Worm (Caenorhabditis elegans): ENCODE data around the gene col-177.

Gene col-177

ce11 chrX:11031047-11031695 is 29.5 kb upstream of the col-177 start (continued):
- peak; percentile 52 to 80 for TF ChIP-seq let-607 (tag; optimal IDR thresholded peaks at IDR 0.05)
- TF ChIP-seq F37B4.10 (GFP tag; IDR thresholded peaks at IDR 0.05) = 0 out of 2 replicates have a peak, but pooled peaks have one; percentile 22
- TF ChIP-seq hmg-1.2 (GFP tag; IDR thresholded peaks at IDR 0.05) = peak; percentile 82
- TF ChIP-seq him-1 (tag; optimal IDR thresholded peaks at IDR 0.05) = no peak
- TF ChIP-seq Y67H2A.10 (GFP tag; conservative IDR thresholded peaks at IDR 0.05) = no peak
- TF ChIP-seq tbp1 (GFP tag; optimal IDR thresholded peaks at IDR 0.05) = peak; percentile 34
- TF ChIP-seq repo-1 (tag; optimal IDR thresholded peaks at IDR 0.05) = peak; percentile 68
- peak; percentile 38 for TF ChIP-seq athp-1 (tag; optimal IDR thresholded peaks at IDR 0.05)
- peak; percentile 2 for TF ChIP-seq lin-54 (GFP tag; optimal IDR thresholded peaks at IDR 0.05)
- peak; percentile 94 for TF ChIP-seq lin-40 (tag; optimal IDR thresholded peaks at IDR 0.05)
- TF ChIP-seq snpc-3.4 (tag; optimal IDR thresholded peaks at IDR 0.05) = peak; percentile 21
- TF ChIP-seq efl-1 (GFP tag; optimal IDR thresholded peaks at IDR 0.05) = no peak
- TF ChIP-seq pha-4 (tag; optimal IDR thresholded peaks at IDR 0.05) = no peak
- 0 out of 2 replicates have a peak, but pooled peaks have one; percentile 47 for TF ChIP-seq lir-1 (GFP tag; conservative IDR thresholded peaks at IDR 0.05)
- no peak for TF ChIP-seq hrde-1 (tag; optimal IDR thresholded peaks at IDR 0.05; ENCODE audit: borderline replicate concordance)
- peak; percentile 50 for TF ChIP-seq snpc-4 (GFP tag; optimal IDR thresholded peaks at IDR 0.05)
- peak in 1 of 4 experiments; percentile 46 for TF ChIP-seq snpc-4 (tag; optimal IDR thresholded peaks at IDR 0.05)
- no peak; the same call in 1 of the 2 replicates for TF ChIP-seq attf-3 (GFP tag; conservative IDR thresholded peaks at IDR 0.05)
- 0 out of 2 replicates have a peak, but pooled peaks have one; percentile 2 for TF ChIP-seq ztf-25 (GFP tag; IDR thresholded peaks at IDR 0.05)
- TF ChIP-seq nhr-80 (tag; optimal IDR thresholded peaks at IDR 0.05) = peak; percentile 78
- TF ChIP-seq fkh-3 (tag; optimal IDR thresholded peaks at IDR 0.05) = no peak
- TF ChIP-seq somi-1 (GFP tag; optimal IDR thresholded peaks at IDR 0.05) = peak; percentile 52
- TF ChIP-seq ztf-26 (tag; optimal IDR thresholded peaks at IDR 0.05) = peak; percentile 83
- TF ChIP-seq ekl-4 (GFP tag; IDR thresholded peaks at IDR 0.05) = peak; percentile 75
- TF ChIP-seq ets-4 (GFP tag; optimal IDR thresholded peaks at IDR 0.05) = peak; percentile 72
- TF ChIP-seq egl-18 (GFP tag; IDR thresholded peaks at IDR 0.05) = peak; percentile 77; the same call in 1 of the 2 replicates
- TF ChIP-seq mxl-1 (tag; optimal IDR thresholded peaks at IDR 0.05) = peak; percentile 55
- no peak for TF ChIP-seq nhr-120 (GFP tag; IDR thresholded peaks at IDR 0.05)

ce11 chrX:11028617-11029016 is 27.0 kb upstream of the col-177 start, which contains the start of gene ldb-1:
Gene ldb-1 (plus strand): TSS chrX:11028917.
- TF ChIP-seq pbrm-1 (GFP tag; IDR thresholded peaks at IDR 0.05) = no peak
- no peak for TF ChIP-seq gei-17 (GFP tag; optimal IDR thresholded peaks at IDR 0.05)
- no peak for TF ChIP-seq zfh-2 (GFP tag; conservative IDR thresholded peaks at IDR 0.05)
- no peak for TF ChIP-seq ets-4 (GFP tag; optimal IDR thresholded peaks at IDR 0.05)
- no peak for TF ChIP-seq K12H6.12 (tag; optimal IDR thresholded peaks at IDR 0.05)

DNA sequence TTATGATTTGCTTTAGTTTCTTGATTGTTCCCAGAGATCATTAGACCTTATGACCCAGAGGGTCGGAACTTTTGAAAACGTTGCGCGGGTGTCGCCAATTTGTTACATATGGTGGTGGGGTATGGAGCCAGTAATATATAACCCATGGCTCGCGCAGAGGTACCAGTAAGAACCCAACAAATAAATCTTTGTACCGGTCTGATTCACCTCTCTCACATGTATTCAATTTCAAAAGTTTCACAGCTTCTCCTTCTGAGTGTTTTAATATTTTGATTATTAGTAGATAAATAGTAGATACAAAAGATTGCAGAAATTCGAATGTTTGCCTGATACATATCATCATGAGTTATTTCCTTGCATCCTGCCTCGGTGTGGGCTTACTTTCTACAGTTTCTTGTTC is 14.4 kb upstream of the col-177 start, which contains the start of gene egl-15:
egl-15 (plus strand) TSS at position 301 of the 400 bp plus-strand sequence.
- TF ChIP-seq snpc-3.4 (tag; optimal IDR thresholded peaks at IDR 0.05) (no peak), egl-44 (GFP tag; IDR thresholded peaks at IDR 0.05) (no peak), F22D6.2 (tag; optimal IDR thresholded peaks at IDR 0.05) (no peak), zim-3 (tag; optimal IDR thresholded peaks at IDR 0.05) (no peak), let-526 (GFP tag; IDR thresholded peaks at IDR 0.05) (no peak), nhr-27 (tag; optimal IDR thresholded peaks at IDR 0.05) (no peak), efl-1 (GFP tag; optimal IDR thresholded peaks at IDR 0.05) (no peak), lin-35 (GFP tag; optimal IDR thresholded peaks at IDR 0.05) (no peak), dpff-1 (tag; optimal IDR thresholded peaks at IDR 0.05) (no peak), xnd-1 (tag; optimal IDR thresholded peaks at IDR 0.05) (no peak), rcor-1 (GFP tag; IDR thresholded peaks at IDR 0.05) (no peak), C06A6.2 (GFP tag; conservative IDR thresholded peaks at IDR 0.05) (no peak), lin-26 (GFP tag; IDR thresholded peaks at IDR 0.05) (no peak), him-1 (tag; optimal IDR thresholded peaks at IDR 0.05) (no peak), nfyb-1 (GFP tag; IDR thresholded peaks at IDR 0.05) (no peak), hlh-26 (GFP tag; conservative IDR thresholded peaks at IDR 0.05) (no peak), cebp-1 (GFP tag; IDR thresholded peaks at IDR 0.05) (no peak), cebp-1 (tag; optimal IDR thresholded peaks at IDR 0.05) (no peak)
